Worm (Caenorhabditis elegans) whole organism, late embryonic: ENCODE data around the gene cylc-1.

Experiments used
- C08G9.2 ChIP-seq: sonication (generic microtip); optimal IDR thresholded peaks from 2 replicates; lab custom pipeline; 2016; ENCODE audit warnings: mild to moderate bottlenecking, missing genetic modification characterization, moderate library complexity, missing compliant biosample characterization
- F13H6.1 ChIP-seq: sonication (generic microtip); optimal IDR thresholded peaks from 2 replicates; lab custom pipeline; 2016; ENCODE audit warnings: missing genetic modification characterization, missing compliant biosample characterization
- K02D7.2 ChIP-seq: sonication (generic microtip); optimal IDR thresholded peaks from 2 replicates; lab custom pipeline; 2017; ENCODE audit warnings: mild to moderate bottlenecking, missing genetic modification characterization, missing compliant biosample characterization
- T23F11.4 ChIP-seq: fragments of 200-800 bp; sonication (Bioruptor generic); optimal IDR thresholded peaks from 2 replicates; lab custom pipeline; 2018; ENCODE audit warnings: mild to moderate bottlenecking, missing genetic modification characterization, missing compliant biosample characterization
- ceh-18 ChIP-seq: sonication (generic microtip); optimal IDR thresholded peaks from 2 replicates; lab custom pipeline; 2016; ENCODE audit warnings: missing genetic modification characterization, missing compliant biosample characterization
- ceh-2 ChIP-seq: sonication (generic microtip); optimal IDR thresholded peaks from 2 replicates; lab custom pipeline; 2016; ENCODE audit warnings: missing genotype, missing genetic modification characterization, missing compliant biosample characterization
- ceh-22 ChIP-seq: sonication (generic microtip); optimal IDR thresholded peaks from 2 replicates; lab custom pipeline; 2017; ENCODE audit warnings: missing biosample characterization, missing genetic modification characterization
- ceh-30 ChIP-seq: fragments of 150-350 bp; optimal IDR thresholded peaks from 2 replicates; lab custom pipeline; 2014; ENCODE audit warnings: missing biosample characterization, missing genetic modification characterization
- ceh-31 ChIP-seq: sonication (generic microtip); optimal IDR thresholded peaks from 2 replicates; lab custom pipeline; 2016; ENCODE audit warnings: missing genetic modification characterization, missing compliant biosample characterization
- ceh-34 ChIP-seq: sonication (generic microtip); optimal IDR thresholded peaks from 2 replicates; lab custom pipeline; 2016; ENCODE audit warnings: mild to moderate bottlenecking, missing genetic modification characterization, missing compliant biosample characterization
- ceh-45 ChIP-seq: fragments of 200-800 bp; sonication (Bioruptor generic); IDR thresholded peaks from 2 replicates; pipeline ENCODE4 v1.3.6; 2022; ENCODE audit warnings: missing genetic modification reagents, missing genetic modification characterization, missing compliant biosample characterization
- ceh-48 ChIP-seq: sonication (generic microtip); optimal IDR thresholded peaks from 2 replicates; lab custom pipeline; 2016; ENCODE audit warnings: missing genetic modification characterization, inconsistent platforms, missing compliant biosample characterization
- ceh-9 ChIP-seq: sonication (generic microtip); optimal IDR thresholded peaks from 2 replicates; lab custom pipeline; 2016; ENCODE audit warnings: mild to moderate bottlenecking, missing genetic modification characterization, inconsistent platforms, missing compliant biosample characterization
- che-1 ChIP-seq: sonication (generic microtip); optimal IDR thresholded peaks from 2 replicates; lab custom pipeline; 2016; ENCODE audit warnings: mild to moderate bottlenecking, missing genetic modification characterization, missing compliant biosample characterization
- dve-1 ChIP-seq: sonication (generic microtip); optimal IDR thresholded peaks from 2 replicates; lab custom pipeline; 2017; ENCODE audit warnings: antibody characterized with exemption, mild to moderate bottlenecking, missing genetic modification characterization, missing compliant biosample characterization
- elt-4 ChIP-seq: sonication (generic microtip); optimal IDR thresholded peaks from 2 replicates; lab custom pipeline; 2016; ENCODE audit warnings: missing genetic modification characterization, missing compliant biosample characterization
- ets-4 ChIP-seq: sonication (generic microtip); optimal IDR thresholded peaks from 2 replicates; lab custom pipeline; 2016; ENCODE audit warnings: missing genetic modification characterization, missing compliant biosample characterization
- eyg-1 ChIP-seq: sonication (generic microtip); optimal IDR thresholded peaks from 2 replicates; lab custom pipeline; 2016; ENCODE audit warnings: missing genotype, missing genetic modification characterization, missing compliant biosample characterization
- fax-1 ChIP-seq: sonication (generic microtip); optimal IDR thresholded peaks from 2 replicates; lab custom pipeline; 2016; ENCODE audit warnings: missing genotype, missing genetic modification characterization, missing compliant biosample characterization
- fkh-10 ChIP-seq: fragments of 150-350 bp; optimal IDR thresholded peaks from 2 replicates; lab custom pipeline; 2014; ENCODE audit warnings: missing biosample characterization, missing genetic modification reagents, missing genetic modification characterization
- fkh-6 ChIP-seq: sonication (generic microtip); optimal IDR thresholded peaks from 2 replicates; lab custom pipeline; 2016; ENCODE audit warnings: missing genetic modification characterization, missing compliant biosample characterization
- hlh-15 ChIP-seq: sonication (generic microtip); optimal IDR thresholded peaks from 2 replicates; lab custom pipeline; 2016; ENCODE audit warnings: missing genetic modification characterization, missing compliant biosample characterization
- hlh-6 ChIP-seq: sonication (generic microtip); optimal IDR thresholded peaks from 2 replicates; lab custom pipeline; 2016; ENCODE audit warnings: missing genotype, missing genetic modification characterization, missing compliant biosample characterization
- lim-6 ChIP-seq: sonication (generic microtip); optimal IDR thresholded peaks from 2 replicates; lab custom pipeline; 2016; ENCODE audit warnings: missing genetic modification characterization, missing compliant biosample characterization
- lin-11 ChIP-seq: fragments of 200-800 bp; sonication (Bioruptor generic); optimal IDR thresholded peaks from 2 replicates; lab custom pipeline; 2018; ENCODE audit warnings: mild to moderate bottlenecking, missing genetic modification characterization, missing compliant biosample characterization
- madf-2 ChIP-seq: sonication (generic microtip); optimal IDR thresholded peaks from 2 replicates; lab custom pipeline; 2017; ENCODE audit warnings: missing genetic modification characterization, missing compliant biosample characterization
- nhr-232 ChIP-seq: sonication (generic microtip); optimal IDR thresholded peaks from 2 replicates; lab custom pipeline; 2016; ENCODE audit warnings: missing genetic modification characterization, missing compliant biosample characterization
- npax-4 ChIP-seq: sonication (generic microtip); optimal IDR thresholded peaks from 2 replicates; lab custom pipeline; 2016; ENCODE audit warnings: missing genetic modification characterization, missing compliant biosample characterization
- odd-2 ChIP-seq: sonication (generic microtip); optimal IDR thresholded peaks from 2 replicates; lab custom pipeline; 2017; ENCODE audit warnings: antibody characterized with exemption, mild to moderate bottlenecking, missing genetic modification characterization, missing compliant biosample characterization
- pha-2 ChIP-seq: sonication (generic microtip); optimal IDR thresholded peaks from 2 replicates; lab custom pipeline; 2017; ENCODE audit warnings: mild to moderate bottlenecking, missing genetic modification characterization, missing compliant biosample characterization
- pha-4 ChIP-seq: fragments of 150-350 bp; optimal IDR thresholded peaks from 2 replicates; lab custom pipeline; 2018; ENCODE audit warnings: missing biosample characterization, missing genetic modification reagents, missing genetic modification characterization
- pqm-1 ChIP-seq: sonication (generic microtip); optimal IDR thresholded peaks from 2 replicates; lab custom pipeline; 2016; ENCODE audit warnings: missing genetic modification characterization, missing compliant biosample characterization
- pros-1 ChIP-seq: fragments of 150-350 bp; optimal IDR thresholded peaks from 2 replicates; lab custom pipeline; 2014; ENCODE audit warnings: missing biosample characterization, missing genetic modification reagents, missing genetic modification characterization
- ref-2 ChIP-seq: sonication (generic microtip); optimal IDR thresholded peaks from 2 replicates; lab custom pipeline; 2016; ENCODE audit warnings: missing genetic modification characterization, missing compliant biosample characterization
- rnt-1 ChIP-seq: sonication (generic microtip); optimal IDR thresholded peaks from 2 replicates; lab custom pipeline; 2016; ENCODE audit warnings: missing genetic modification characterization, missing compliant biosample characterization
- sdc-2 ChIP-seq: sonication (generic microtip); optimal IDR thresholded peaks from 2 replicates; lab custom pipeline; 2016; ENCODE audit warnings: missing genotype, missing genetic modification characterization, missing compliant biosample characterization
- sox-4 ChIP-seq: sonication (generic microtip); optimal IDR thresholded peaks from 2 replicates; lab custom pipeline; 2017; ENCODE audit warnings: mild to moderate bottlenecking, missing genetic modification characterization, inconsistent platforms, missing compliant biosample characterization
- syd-9 ChIP-seq: sonication (generic microtip); optimal IDR thresholded peaks from 2 replicates; lab custom pipeline; 2016; ENCODE audit warnings: mild to moderate bottlenecking, missing genetic modification characterization, moderate library complexity, missing compliant biosample characterization
- tbx-2 ChIP-seq: sonication (generic microtip); optimal IDR thresholded peaks from 2 replicates; lab custom pipeline; 2016; ENCODE audit warnings: missing genetic modification characterization, missing compliant biosample characterization
- ttx-3 ChIP-seq: sonication (generic microtip); optimal IDR thresholded peaks from 2 replicates; lab custom pipeline; 2016; ENCODE audit warnings: missing genetic modification reagents, missing genetic modification characterization, missing compliant biosample characterization
- unc-3 ChIP-seq, 2 experiments: fragments of 200-800 bp in 1 of 2; sonication (Bioruptor generic) in 1 of 2; sonication (generic microtip) in 1 of 2; conservative IDR thresholded peaks in 1 of 2; optimal IDR thresholded peaks in 1 of 2; 2 replicates each; pipeline versions ENCODE4 v1.3.6 to Lab custom; 2016 to 2022; ENCODE audit warnings: missing compliant biosample characterization in 2 of 2, missing genetic modification characterization in 2 of 2, missing genetic modification reagents in 1 of 2
- unc-42 ChIP-seq: sonication (generic microtip); optimal IDR thresholded peaks from 2 replicates; lab custom pipeline; 2016; ENCODE audit warnings: missing genotype, missing genetic modification characterization, missing compliant biosample characterization
- unc-55 ChIP-seq: sonication (generic microtip); optimal IDR thresholded peaks from 2 replicates; lab custom pipeline; 2017; ENCODE audit warnings: missing biosample characterization, missing genetic modification reagents, missing genetic modification characterization
- unc-86 ChIP-seq: sonication (generic microtip); optimal IDR thresholded peaks from 2 replicates; lab custom pipeline; 2016; ENCODE audit warnings: missing genetic modification characterization, missing compliant biosample characterization
- zip-5 ChIP-seq: sonication (generic microtip); optimal IDR thresholded peaks from 2 replicates; lab custom pipeline; 2016; ENCODE audit warnings: missing genetic modification characterization, missing compliant biosample characterization

Gene cylc-1

ce11 chrIV:5195531-5195930 is 30.0 kb downstream of the cylc-1 start, which contains the start of gene gpa-18:
gpa-18 (minus strand) TSS chrIV:5195631.
- TF ChIP-seq hlh-15 (tag; lab: Kevin White, UChicago), result no peak
- TF ChIP-seq pha-4 (tag; lab: Kevin White, UChicago), result no peak
- no peak for TF ChIP-seq ets-4 (tag; lab: Kevin White, UChicago)
- TF ChIP-seq unc-86, result no peak
- no peak for TF ChIP-seq pqm-1 (tag; lab: Kevin White, UChicago)
- TF ChIP-seq fkh-6 (tag; lab: Kevin White, UChicago), result no peak
- no peak for TF ChIP-seq ceh-48 (tag; lab: Kevin White, UChicago)
- no peak for TF ChIP-seq F13H6.1
- no peak for TF ChIP-seq che-1 (tag; lab: Kevin White, UChicago)
- no peak for TF ChIP-seq lim-6 (tag; lab: Kevin White, UChicago)
- TF ChIP-seq, all 69 proteins: peak for 0

DNA sequence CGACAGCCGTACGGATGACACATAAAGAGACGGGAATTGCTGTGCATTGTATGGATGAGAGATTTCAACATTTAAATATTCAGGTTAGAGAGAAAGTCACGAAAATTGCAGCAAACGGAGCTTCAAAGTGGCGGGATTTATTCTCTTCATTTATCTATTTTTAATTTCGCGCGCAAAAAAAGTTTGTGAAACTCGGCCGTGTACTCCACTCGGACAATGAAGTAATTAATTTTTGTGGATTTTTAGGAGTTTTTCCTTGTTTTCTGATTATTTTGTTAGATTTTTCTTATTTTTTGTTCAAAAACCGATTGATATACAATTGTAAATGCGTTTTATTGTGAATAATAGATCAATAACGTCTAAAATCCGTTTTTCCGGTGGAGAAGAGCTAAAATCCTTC is 37.5 kb downstream of the cylc-1 start:
- TF ChIP-seq pqm-1 (tag; lab: Kevin White, UChicago) (no peak), dve-1 (no peak), T23F11.4 (GFP tag; lab: Kevin White, UChicago) (no peak), C08G9.2 (peak; percentile 20), pha-4 (tag; lab: Kevin White, UChicago) (no peak)

ce11 chrIV:5186480-5187205 is 38.9 kb downstream of the cylc-1 start, which contains the start of the genes W03F8.6 and mtrf-1L:
W03F8.6 (minus strand) TSS chrIV:5186580.
mtrf-1L (plus strand) TSS chrIV:5187155.
- TF ChIP-seq ceh-22 (tag; lab: Kevin White, UChicago) (no peak), unc-86 (no peak), eyg-1 (no peak), hlh-6 (tag; lab: Kevin White, UChicago) (no peak), lin-11 (tag; lab: Kevin White, UChicago) (no peak), tbx-2 (tag; lab: Kevin White, UChicago) (no peak), fax-1 (no peak), nhr-232 (tag; lab: Kevin White, UChicago) (no peak), ceh-31 (tag; lab: Kevin White, UChicago) (no peak), ceh-18 (tag; lab: Kevin White, UChicago) (no peak), zip-5 (tag; lab: Kevin White, UChicago) (no peak), sox-4 (tag; lab: Kevin White, UChicago) (no peak), syd-9 (tag; lab: Kevin White, UChicago) (no peak)

- TF ChIP-seq unc-3 (GFP tag; conservative IDR thresholded peaks at IDR 0.05; lab: Robert Waterston, UW) (no peak), unc-3 (tag; optimal IDR thresholded peaks at IDR 0.05; lab: Kevin White, UChicago) (peak; percentile 8), che-1 (tag; lab: Kevin White, UChicago) (peak; percentile 37), sdc-2 (tag; lab: Kevin White, UChicago) (peak; percentile 16), ref-2 (tag; lab: Kevin White, UChicago) (peak; percentile 69), fkh-10 (GFP tag; lab: Kevin White, UChicago) (no peak), elt-4 (no peak), lim-6 (tag; lab: Kevin White, UChicago) (no peak), F13H6.1 (no peak), unc-55 (GFP tag; lab: Kevin White, UChicago) (no peak), zip-5 (tag; lab: Kevin White, UChicago) (peak; percentile 12), K02D7.2 (tag; lab: Kevin White, UChicago) (peak; percentile 37), ceh-9 (tag; lab: Kevin White, UChicago) (no peak), C08G9.2 (peak; percentile 8), ttx-3 (tag; lab: Kevin White, UChicago) (peak; percentile 33), ceh-18 (tag; lab: Kevin White, UChicago) (peak; percentile 53), pros-1 (tag; lab: Kevin White, UChicago) (peak; percentile 31), pha-2 (peak; percentile 45), T23F11.4 (GFP tag; lab: Kevin White, UChicago) (peak; percentile 29), odd-2 (tag; lab: Kevin White, UChicago) (no peak), npax-4 (tag; lab: Kevin White, UChicago) (no peak), ceh-45 (0 out of 2 replicates have a peak, but pooled peaks have one; percentile 57), madf-2 (tag; lab: Kevin White, UChicago) (peak; percentile 34), ceh-2 (peak; percentile 35), rnt-1 (tag; lab: Kevin White, UChicago) (peak; percentile 71), ceh-30 (tag; lab: Kevin White, UChicago) (peak; percentile 83), unc-42 (tag; lab: Kevin White, UChicago) (peak; percentile 58), ceh-34 (tag; lab: Kevin White, UChicago) (peak; percentile 64), ceh-31 (tag; lab: Kevin White, UChicago) (peak; percentile 77)
These were observed 41.8 kb downstream of the cylc-1 start, which contains the start of gene W03F8.4 for ce11 chrIV:5183755-5184166. W03F8.4 (plus strand) TSS chrIV:5184123.
